Worm (Caenorhabditis elegans) whole organism, L4/young adult: ENCODE results near the gene K02F6.3.
A peak's percentile ranks its signal among the peaks of the same experiment; 100 is the strongest.

ENCODE experiments used
- W03F9.2 ChIP-seq: fragments of 150-350 bp; optimal IDR thresholded peaks from 2 replicates; lab custom pipeline; 2014; ENCODE audit warnings: missing biosample characterization, missing genetic modification characterization
- dao-5 ChIP-seq: sonication (generic microtip); optimal IDR thresholded peaks from 2 replicates; lab custom pipeline; 2016; ENCODE audit warnings: missing genotype, missing genetic modification characterization, moderate library complexity, missing compliant biosample characterization
- him-1 ChIP-seq: sonication (generic microtip); optimal IDR thresholded peaks from 2 replicates; lab custom pipeline; 2016; ENCODE audit warnings: missing genotype, missing genetic modification reagents, missing genetic modification characterization, missing compliant biosample characterization

ce11 chrII:2564899-2565298, 18.9 kb downstream of the K02F6.3 start, which contains the start of gene usp-39:
- TF ChIP-seq him-1 (tag; lab: Kevin White, UChicago) (peak; percentile 52), dao-5 (tag; lab: Kevin White, UChicago) (no peak), W03F9.2 (tag; lab: Kevin White, UChicago) (peak; percentile 86)
